Fruit fly (Drosophila melanogaster): ENCODE data around the gene Cph.

DNA sequence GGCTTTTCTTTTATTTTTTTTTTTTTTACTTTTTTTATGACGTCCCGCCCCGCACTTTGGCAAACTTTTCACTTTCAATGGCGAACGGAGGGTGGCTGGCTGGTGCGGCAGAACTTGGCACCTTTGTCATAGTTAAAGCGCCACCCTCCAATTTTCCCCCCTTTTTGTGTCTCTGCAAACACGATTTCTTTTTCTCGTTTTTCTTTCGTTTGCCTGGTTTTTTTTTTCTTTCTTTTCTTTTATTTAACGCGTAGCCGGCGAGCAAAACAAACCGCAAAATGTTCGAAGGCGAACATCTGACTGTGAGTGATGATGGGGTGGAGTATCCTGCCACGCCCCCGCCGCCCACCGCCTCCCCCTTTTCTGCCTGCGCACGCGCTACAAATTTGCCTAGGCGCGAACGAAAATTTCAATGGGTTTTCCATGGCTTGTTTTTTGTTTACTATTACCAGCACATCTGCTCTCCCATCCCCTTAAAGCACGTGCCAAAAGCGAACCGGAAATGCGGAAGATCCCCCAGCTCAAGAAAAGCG is 63.9 kb downstream of the Cph start:
- no peak for TF ChIP-seq fd96Ca (GFP tag; IDR thresholded peaks at IDR 0.05)
- no peak for TF ChIP-seq CG32121 (GFP tag; IDR thresholded peaks at IDR 0.05)

Measured in whole organism, pupa.